Fruit fly (Drosophila melanogaster): ENCODE data around the gene Hsp26.

The Hsp26 gene

dm6 chr3L:9381602-9382001 is 4.4 kb upstream of the Hsp26 start, which contains the start of gene Hsp23 (continued):
- TF ChIP-seq scrt (GFP tag; optimal IDR thresholded peaks at IDR 0.05) (no peak), CG34224 (GFP tag; IDR thresholded peaks at IDR 0.05; ENCODE audit: partially characterized antibody) (peak; percentile 30; the same call in 1 of the 3 replicates), gro (GFP tag; optimal IDR thresholded peaks at IDR 0.05) (no peak), pho (GFP tag; optimal IDR thresholded peaks at IDR 0.05) (no peak), HmgD (GFP tag; optimal IDR thresholded peaks at IDR 0.05) (no peak), CG10959 (GFP tag; IDR thresholded peaks at IDR 0.05) (no peak), CG10274 (GFP tag; optimal IDR thresholded peaks at IDR 0.05) (no peak), al (GFP tag; IDR thresholded peaks at IDR 0.05) (no peak), CG32767 (GFP tag; IDR thresholded peaks at IDR 0.05) (no peak), CG6654 (GFP tag; optimal IDR thresholded peaks at IDR 0.05) (no peak), ase (GFP tag; IDR thresholded peaks at IDR 0.05) (no peak), CG13287 (GFP tag; IDR thresholded peaks at IDR 0.05; ENCODE audit: partially characterized antibody) (peak; percentile 51; the same call in 1 of the 2 replicates), bowl (GFP tag; IDR thresholded peaks at IDR 0.05) (no peak), Atf6 (GFP tag; IDR thresholded peaks at IDR 0.05) (no peak), disco-r (GFP tag; optimal IDR thresholded peaks at IDR 0.05) (no peak)

- no peak for TF ChIP-seq CG14050 (GFP tag; IDR thresholded peaks at IDR 0.05)
- no peak for TF ChIP-seq sd (tag; optimal IDR thresholded peaks at IDR 0.05)
- TF ChIP-seq CG10366 (GFP tag; IDR thresholded peaks at IDR 0.05), result no peak
- TF ChIP-seq schlank (tag; optimal IDR thresholded peaks at IDR 0.05), result no peak
- peak; percentile 16 for TF ChIP-seq lbe (GFP tag; optimal IDR thresholded peaks at IDR 0.05)
- peak in 1 of 2 experiments; percentile 16 for TF ChIP-seq Pdp1 (GFP tag; optimal IDR thresholded peaks at IDR 0.05)
- TF ChIP-seq z (GFP tag; IDR thresholded peaks at IDR 0.05), result no peak
- TF ChIP-seq nom (GFP tag; optimal IDR thresholded peaks at IDR 0.05), result peak; percentile 41
- TF ChIP-seq fd96Cb (tag; optimal IDR thresholded peaks at IDR 0.05), result no peak
- TF ChIP-seq pros (GFP tag; optimal IDR thresholded peaks at IDR 0.05), result no peak
- no peak for TF ChIP-seq exex (tag; optimal IDR thresholded peaks at IDR 0.05)
- peak; percentile 9 for TF ChIP-seq CG18011 (GFP tag; optimal IDR thresholded peaks at IDR 0.05)
- TF ChIP-seq Med (GFP tag), result peak; percentile 30
- TF ChIP-seq Gug (GFP tag; IDR thresholded peaks at IDR 0.05), result no peak
- TF ChIP-seq CG7745 (tag; optimal IDR thresholded peaks at IDR 0.05), result no peak
- TF ChIP-seq dmrt11E (tag; optimal IDR thresholded peaks at IDR 0.05), result no peak
- no peak for TF ChIP-seq MTF-1 (GFP tag; optimal IDR thresholded peaks at IDR 0.05; ENCODE audit: borderline replicate concordance)
- no peak for TF ChIP-seq ac (GFP tag; optimal IDR thresholded peaks at IDR 0.05)
- no peak for TF ChIP-seq az2 (GFP tag; optimal IDR thresholded peaks at IDR 0.05)
- no peak for TF ChIP-seq ci (GFP tag; IDR thresholded peaks at IDR 0.05)
- TF ChIP-seq scrt (GFP tag; optimal IDR thresholded peaks at IDR 0.05), result no peak
- TF ChIP-seq Xbp1 (GFP tag; optimal IDR thresholded peaks at IDR 0.05), result no peak
- no peak for TF ChIP-seq bsh (GFP tag; optimal IDR thresholded peaks at IDR 0.05)
- no peak for TF ChIP-seq ttk (GFP tag; IDR thresholded peaks at IDR 0.05)
- no peak for TF ChIP-seq ash1 (GFP tag; optimal IDR thresholded peaks at IDR 0.05)
- no peak for TF ChIP-seq Awh (GFP tag; IDR thresholded peaks at IDR 0.05)
- TF ChIP-seq danr (GFP tag; IDR thresholded peaks at IDR 0.05), result no peak
- TF ChIP-seq CG18599 (GFP tag; optimal IDR thresholded peaks at IDR 0.05), result no peak
- no peak for TF ChIP-seq CG11695 (GFP tag; IDR thresholded peaks at IDR 0.05)
- TF ChIP-seq Lhr (GFP tag; optimal IDR thresholded peaks at IDR 0.05), result no peak
- TF ChIP-seq PHDP (tag; optimal IDR thresholded peaks at IDR 0.05), result no peak
- no peak for TF ChIP-seq CG15011 (GFP tag; optimal IDR thresholded peaks at IDR 0.05)
- peak; percentile 2; the same call in 1 of the 2 replicates for TF ChIP-seq Drgx (GFP tag; IDR thresholded peaks at IDR 0.05)
- no peak for TF ChIP-seq aop (GFP tag; IDR thresholded peaks at IDR 0.05)
- TF ChIP-seq CG2199 (GFP tag; IDR thresholded peaks at IDR 0.05), result no peak
- TF ChIP-seq CG13624 (GFP tag; optimal IDR thresholded peaks at IDR 0.05), result no peak
These were observed 3.2 kb upstream of the Hsp26 start for dm6 chr3L:9380344-9380849.
